Worm (Caenorhabditis elegans): ENCODE measurements around the gene F11C1.4.

- no peak for TF ChIP-seq set-16 (GFP tag; IDR thresholded peaks at IDR 0.05)
- TF ChIP-seq nhr-25 (tag; optimal IDR thresholded peaks at IDR 0.05; ENCODE audit: borderline replicate concordance, insufficient read depth): peak; percentile 96
- no peak for TF ChIP-seq mdl-1 (tag; optimal IDR thresholded peaks at IDR 0.05)
Measured at ce11 chrX:13009645-13010044, 32.8 kb downstream of the F11C1.4 start.
